Worm (Caenorhabditis elegans) whole organism, young adult: Measurements from ENCODE around the gene acs-21.
"Not testable (repeated sequence)": the region's sequence is repeated elsewhere in the genome, so short reads cannot be mapped to it uniquely, and the experiment has no call there.

Experiments
- B0019.2 ChIP-seq: fragments of 200-800 bp; sonication (Bioruptor generic); conservative IDR thresholded peaks from 2 replicates; pipeline ENCODE4 v1.3.6; 2022; ENCODE audit warnings: missing genetic modification reagents, missing genetic modification characterization, missing compliant biosample characterization
- B0035.1 ChIP-seq: sonication (generic microtip); optimal IDR thresholded peaks from 2 replicates; lab custom pipeline; 2016; ENCODE audit warnings: missing genetic modification characterization, mild to moderate bottlenecking, missing compliant biosample characterization, missing genotype, missing genetic modification reagents
- B0261.1 ChIP-seq: sonication (generic microtip); optimal IDR thresholded peaks from 2 replicates; lab custom pipeline; 2016; ENCODE audit warnings: mild to moderate bottlenecking, missing genetic modification characterization, moderate library complexity, missing compliant biosample characterization
- D2030.7 ChIP-seq: fragments of 200-800 bp; sonication (Bioruptor generic); IDR thresholded peaks from 2 replicates; pipeline ENCODE4 v1.3.6; 2022; ENCODE audit warnings: missing genetic modification reagents, missing genetic modification characterization, missing compliant biosample characterization
- T26A5.8 ChIP-seq: sonication (generic microtip); optimal IDR thresholded peaks from 2 replicates; lab custom pipeline; 2016; ENCODE audit warnings: missing genetic modification characterization, missing compliant biosample characterization
- atf-7 ChIP-seq: sonication (generic microtip); optimal IDR thresholded peaks from 2 replicates; lab custom pipeline; 2017; ENCODE audit warnings: mild to moderate bottlenecking, missing genetic modification characterization, missing compliant biosample characterization
- athp-1 ChIP-seq: sonication (generic microtip); optimal IDR thresholded peaks from 2 replicates; lab custom pipeline; 2017; ENCODE audit warnings: mild to moderate bottlenecking, missing genetic modification characterization, missing compliant biosample characterization
- attf-5 ChIP-seq: fragments of 200-800 bp; sonication (Bioruptor generic); optimal IDR thresholded peaks from 2 replicates; lab custom pipeline; 2018; ENCODE audit warnings: mild to moderate bottlenecking, missing genetic modification characterization, missing compliant biosample characterization
- bed-2 ChIP-seq: fragments of 200-800 bp; sonication (Bioruptor generic); IDR thresholded peaks from 2 replicates; pipeline ENCODE4 v1.3.6; 2022; ENCODE audit warnings: missing genetic modification reagents, missing genetic modification characterization, missing compliant biosample characterization
- cebp-2 ChIP-seq: fragments of 200-800 bp; sonication (Bioruptor generic); IDR thresholded peaks from 2 replicates; pipeline ENCODE4 v1.3.6; 2022; ENCODE audit warnings: missing genetic modification characterization, missing compliant biosample characterization
- ceh-100 ChIP-seq: fragments of 200-800 bp; sonication (Bioruptor generic); IDR thresholded peaks from 2 replicates; pipeline ENCODE4 v1.3.6; 2022; ENCODE audit warnings: missing genetic modification reagents, missing genetic modification characterization, missing compliant biosample characterization
- dpff-1 ChIP-seq: sonication (generic microtip); optimal IDR thresholded peaks from 2 replicates; lab custom pipeline; 2017; ENCODE audit warnings: mild to moderate bottlenecking, missing genetic modification characterization, missing compliant biosample characterization
- egl-18 ChIP-seq: fragments of 200-800 bp; sonication (Bioruptor generic); IDR thresholded peaks from 2 replicates; pipeline ENCODE4 v1.3.6; 2022; ENCODE audit warnings: missing genetic modification reagents, missing genetic modification characterization, missing compliant biosample characterization
- egl-44 ChIP-seq: fragments of 200-800 bp; sonication (Bioruptor generic); IDR thresholded peaks from 2 replicates; pipeline ENCODE4 v1.3.6; 2022; ENCODE audit warnings: missing genetic modification reagents, missing genetic modification characterization, missing compliant biosample characterization
- fkh-3 ChIP-seq: sonication (generic microtip); optimal IDR thresholded peaks from 2 replicates; lab custom pipeline; 2016; ENCODE audit warnings: mild to moderate bottlenecking, missing genetic modification characterization, missing compliant biosample characterization
- hsf-1 ChIP-seq: fragments of 200-800 bp; sonication (Bioruptor generic); IDR thresholded peaks from 2 replicates; pipeline ENCODE4 v1.3.6; 2022; ENCODE audit warnings: missing genetic modification reagents, missing genetic modification characterization, missing compliant biosample characterization
- lag-1 ChIP-seq: fragments of 200-800 bp; sonication (Bioruptor generic); IDR thresholded peaks from 2 replicates; pipeline ENCODE4 v1.3.6; 2022; ENCODE audit warnings: missing genetic modification reagents, missing genetic modification characterization, missing compliant biosample characterization
- let-526 ChIP-seq: fragments of 200-800 bp; sonication (Bioruptor generic); IDR thresholded peaks from 2 replicates; pipeline ENCODE4 v1.3.6; 2022; ENCODE audit warnings: missing genetic modification reagents, missing genetic modification characterization, missing compliant biosample characterization
- lin-54 ChIP-seq: fragments of 200-800 bp; sonication (Bioruptor generic); optimal IDR thresholded peaks from 2 replicates; lab custom pipeline; 2018; ENCODE audit warnings: mild to moderate bottlenecking, missing genetic modification characterization, missing compliant biosample characterization
- mcd-1 ChIP-seq: fragments of 200-800 bp; sonication (Bioruptor generic); IDR thresholded peaks from 2 replicates; pipeline ENCODE4 v1.3.6; 2022; ENCODE audit warnings: missing genetic modification reagents, missing genetic modification characterization, missing compliant biosample characterization
- mes-4 ChIP-seq: sonication (generic microtip); optimal IDR thresholded peaks from 2 replicates; lab custom pipeline; 2016; ENCODE audit warnings: missing genotype, missing genetic modification characterization, missing compliant biosample characterization
- nfya-2 ChIP-seq: fragments of 200-800 bp; sonication (Bioruptor generic); IDR thresholded peaks from 2 replicates; pipeline ENCODE4 v1.3.6; 2022; ENCODE audit warnings: missing genetic modification reagents, missing genetic modification characterization, missing compliant biosample characterization
- nhr-80 ChIP-seq: sonication (generic microtip); optimal IDR thresholded peaks from 2 replicates; lab custom pipeline; 2016; ENCODE audit warnings: missing genetic modification characterization, missing compliant biosample characterization
- pbrm-1 ChIP-seq: fragments of 200-800 bp; sonication (Bioruptor generic); IDR thresholded peaks from 2 replicates; pipeline ENCODE4 v1.3.6; 2022; ENCODE audit warnings: missing genetic modification reagents, missing genetic modification characterization, missing compliant biosample characterization
- rcor-1 ChIP-seq: fragments of 200-800 bp; sonication (Bioruptor generic); IDR thresholded peaks from 2 replicates; pipeline ENCODE4 v1.3.6; 2022; ENCODE audit warnings: missing genetic modification reagents, missing genetic modification characterization, missing compliant biosample characterization
- snpc-3.4 ChIP-seq: sonication (generic microtip); optimal IDR thresholded peaks from 2 replicates; lab custom pipeline; 2017; ENCODE audit warnings: missing genetic modification characterization, mild to moderate bottlenecking, missing compliant biosample characterization, antibody characterized with exemption, moderate library complexity, missing genotype, missing genetic modification reagents
- unc-130 ChIP-seq: sonication (generic microtip); optimal IDR thresholded peaks from 2 replicates; lab custom pipeline; 2016; ENCODE audit warnings: missing genetic modification reagents, missing genetic modification characterization, missing compliant biosample characterization
- zim-3 ChIP-seq: sonication (generic microtip); optimal IDR thresholded peaks from 2 replicates; lab custom pipeline; 2017; ENCODE audit warnings: mild to moderate bottlenecking, missing genetic modification characterization, moderate library complexity, missing compliant biosample characterization
- ztf-26 ChIP-seq: sonication (generic microtip); optimal IDR thresholded peaks from 2 replicates; lab custom pipeline; 2017; ENCODE audit warnings: missing genetic modification characterization, missing compliant biosample characterization
- ztf-6 ChIP-seq: fragments of 200-800 bp; sonication (Bioruptor generic); IDR thresholded peaks from 2 replicates; pipeline ENCODE4 v1.3.6; 2022; ENCODE audit warnings: missing genetic modification reagents, missing genetic modification characterization, missing compliant biosample characterization

Gene acs-21

ce11 chrV:3064418-3064817, 24.4 kb upstream of the acs-21 start, which contains the start of gene srt-16:
Gene srt-16 (minus strand): TSS chrV:3064518.
- not testable (repeated sequence) for TF ChIP-seq atf-7, athp-1, zim-3 (tag; lab: Kevin White, UChicago)

ce11 chrV:3065928-3066327, 22.9 kb upstream of the acs-21 start, which contains the start of gene srh-185:
Gene srh-185 (plus strand): TSS chrV:3066228.
- TF ChIP-seq ztf-26, result no peak
- TF ChIP-seq pbrm-1 (GFP tag; lab: Robert Waterston, UW), result no peak
- no peak for TF ChIP-seq ztf-6
- TF ChIP-seq mcd-1 (GFP tag; lab: Robert Waterston, UW), result no peak
- TF ChIP-seq cebp-2 (GFP tag; lab: Robert Waterston, UW), result no peak
- TF ChIP-seq unc-130 (GFP tag; lab: Kevin White, UChicago), result no peak
- no peak for TF ChIP-seq rcor-1 (GFP tag; lab: Robert Waterston, UW)
- no peak for TF ChIP-seq B0261.1 (tag; lab: Kevin White, UChicago)
- TF ChIP-seq, all 124 proteins: peak for 0

ce11 chrV:3069101-3069500, 19.8 kb upstream of the acs-21 start, which contains the start of gene str-40:
Gene str-40 (minus strand): TSS chrV:3069201.
- TF ChIP-seq D2030.7 (GFP tag; lab: Robert Waterston, UW) (no peak), fkh-3 (tag; lab: Kevin White, UChicago) (no peak), cebp-2 (GFP tag; lab: Robert Waterston, UW) (no peak), B0019.2 (GFP tag; lab: Robert Waterston, UW) (no peak), nfya-2 (GFP tag; lab: Robert Waterston, UW) (no peak)

ce11 chrV:3071548-3071947, 17.3 kb upstream of the acs-21 start, which contains the start of gene C50H11.13:
Gene C50H11.13 (minus strand): TSS chrV:3071648.
- TF ChIP-seq B0261.1 (tag; lab: Kevin White, UChicago), result no peak
- no peak for TF ChIP-seq nhr-80 (tag; lab: Kevin White, UChicago)
- no peak for TF ChIP-seq snpc-3.4
- no peak for TF ChIP-seq lin-54 (GFP tag; lab: Kevin White, UChicago)
- TF ChIP-seq attf-5 (GFP tag; lab: Kevin White, UChicago), result no peak
- TF ChIP-seq T26A5.8 (tag; lab: Kevin White, UChicago), result no peak
- TF ChIP-seq egl-18, result no peak
- TF ChIP-seq zim-3 (tag; lab: Kevin White, UChicago), result no peak
- TF ChIP-seq let-526 (GFP tag; lab: Robert Waterston, UW), result no peak

- TF ChIP-seq dpff-1 (tag; lab: Kevin White, UChicago), result no peak
- no peak for TF ChIP-seq ceh-100
- no peak for TF ChIP-seq mes-4 (tag; lab: Kevin White, UChicago)
- TF ChIP-seq lag-1 (GFP tag; lab: Robert Waterston, UW), result no peak
- TF ChIP-seq hsf-1 (GFP tag; lab: Robert Waterston, UW), result no peak
- TF ChIP-seq B0035.1, result no peak
- no peak for TF ChIP-seq bed-2
- TF ChIP-seq egl-44 (GFP tag; lab: Robert Waterston, UW), result no peak
Observed at ce11 chrV:3080792-3081191, 8.1 kb upstream of the acs-21 start, which contains the start of gene srt-5. Gene srt-5 (minus strand): TSS chrV:3080892.

- TF ChIP-seq athp-1 (tag; lab: Kevin White, UChicago) (no peak), B0261.1 (tag; lab: Kevin White, UChicago) (no peak)
Observed at ce11 chrV:3081471-3081870, 7.4 kb upstream of the acs-21 start, which contains the start of gene srt-7. Gene srt-7 (plus strand): TSS chrV:3081771.
